Worm (Caenorhabditis elegans) whole organism, early embryonic: ENCODE results near the gene F47D12.6.

Experiments
- ama-1 ChIP-seq: fragments of 150-350 bp; optimal IDR thresholded peaks from 2 replicates; lab custom pipeline; 2014
- ceh-36 ChIP-seq: sonication (generic microtip); optimal IDR thresholded peaks from 2 replicates; lab custom pipeline; 2016; ENCODE audit warnings: missing genetic modification characterization, inconsistent platforms, missing compliant biosample characterization
- flt-1 ChIP-seq: fragments of 200-800 bp; sonication (Bioruptor generic); IDR thresholded peaks from 2 replicates; pipeline ENCODE4 v1.3.6; 2022; ENCODE audit warnings: missing genetic modification characterization, missing compliant biosample characterization
- hnd-1 ChIP-seq: sonication (generic microtip); optimal IDR thresholded peaks from 2 replicates; lab custom pipeline; 2016; ENCODE audit warnings: missing genetic modification characterization, missing compliant biosample characterization
- sea-1 ChIP-seq: fragments of 200-800 bp; sonication (Bioruptor generic); conservative IDR thresholded peaks from 2 replicates; pipeline ENCODE4 v1.3.6; 2022; ENCODE audit warnings: missing genetic modification characterization, missing compliant biosample characterization

- TF ChIP-seq ama-1 (lab: Kevin White, UChicago) (no peak), hnd-1 (tag; lab: Kevin White, UChicago) (no peak), sea-1 (GFP tag; lab: Robert Waterston, UW) (no peak), ceh-36 (no peak), flt-1 (no peak)
Measured at ce11 chrIII:6290469-6291182, 3.5 kb upstream of the F47D12.6 start.
